Worm (Caenorhabditis elegans): ENCODE data around the gene srd-26.

ce11 chrV:14136152-14136551 lies 26.7 kb downstream of the srd-26 start:
- no peak for TF ChIP-seq ztf-28 (GFP tag; IDR thresholded peaks at IDR 0.05)
- TF ChIP-seq aptf-3 (GFP tag; IDR thresholded peaks at IDR 0.05), result no peak
- no peak for TF ChIP-seq cebp-2 (GFP tag; IDR thresholded peaks at IDR 0.05)
- TF ChIP-seq unc-62 (GFP tag; optimal IDR thresholded peaks at IDR 0.05), result peak; percentile 24
- no peak for TF ChIP-seq die-1 (tag; optimal IDR thresholded peaks at IDR 0.05)
- TF ChIP-seq F57C9.4 (tag; optimal IDR thresholded peaks at IDR 0.05), result no peak
- peak; percentile 22 for TF ChIP-seq K12H6.12 (tag; optimal IDR thresholded peaks at IDR 0.05)
- no peak for TF ChIP-seq xnd-1 (tag; optimal IDR thresholded peaks at IDR 0.05)
- no peak for TF ChIP-seq efl-1 (GFP tag; optimal IDR thresholded peaks at IDR 0.05)
- no peak for TF ChIP-seq F49E8.2 (tag; optimal IDR thresholded peaks at IDR 0.05; ENCODE audit: insufficient read depth)
- no peak for TF ChIP-seq madf-6 (GFP tag; IDR thresholded peaks at IDR 0.05)

Data from whole organism, young adult.